Fruit fly (Drosophila melanogaster): ENCODE results near the gene CG17672.

The CG17672 gene

dm6 chr3L:13080418-13080817, 51.7 kb downstream of the CG17672 start:
- TF ChIP-seq vfl (GFP tag; optimal IDR thresholded peaks at IDR 0.05) (no peak), Hr39 (optimal IDR thresholded peaks at IDR 0.05) (no peak), rib (GFP tag; IDR thresholded peaks at IDR 0.05) (no peak), CG6813 (GFP tag; optimal IDR thresholded peaks at IDR 0.05) (no peak), Ets65A (GFP tag) (peak; percentile 60), hbn (GFP tag; IDR thresholded peaks at IDR 0.05; ENCODE audit: partially characterized antibody) (no peak), pum (GFP tag; optimal IDR thresholded peaks at IDR 0.05) (no peak), sens (GFP tag) (peak; percentile 75), ase (GFP tag; IDR thresholded peaks at IDR 0.05) (no peak), ara (GFP tag; IDR thresholded peaks at IDR 0.05) (no peak), CG18599 (GFP tag; optimal IDR thresholded peaks at IDR 0.05) (peak; percentile 1), CG14050 (GFP tag; IDR thresholded peaks at IDR 0.05) (no peak), p53 (GFP tag; optimal IDR thresholded peaks at IDR 0.05) (no peak), CG11560 (tag; IDR thresholded peaks at IDR 0.05) (no peak), cad (GFP tag; optimal IDR thresholded peaks at IDR 0.05) (no peak), pita (GFP tag; optimal IDR thresholded peaks at IDR 0.05) (no peak), sima (GFP tag; optimal IDR thresholded peaks at IDR 0.05) (no peak), Stat92E (GFP tag; optimal IDR thresholded peaks at IDR 0.05) (no peak), CG8478 (optimal IDR thresholded peaks at IDR 0.05) (peak; percentile 41), gro (GFP tag; optimal IDR thresholded peaks at IDR 0.05) (no peak), slbo (GFP tag; IDR thresholded peaks at IDR 0.05) (no peak), Nf-YA (GFP tag; IDR thresholded peaks at IDR 0.05) (no peak), Sox102F (GFP tag; optimal IDR thresholded peaks at IDR 0.05) (no peak), pnt (GFP tag; optimal IDR thresholded peaks at IDR 0.05) (no peak), BEAF-32 (GFP tag; optimal IDR thresholded peaks at IDR 0.05) (no peak), inv (GFP tag; IDR thresholded peaks at IDR 0.05; ENCODE audit: partially characterized antibody) (no peak), repo (GFP tag; optimal IDR thresholded peaks at IDR 0.05) (no peak), bbx (GFP tag; IDR thresholded peaks at IDR 0.05; ENCODE audit: partially characterized antibody) (no peak), seq (GFP tag; IDR thresholded peaks at IDR 0.05) (no peak), toy (GFP tag; IDR thresholded peaks at IDR 0.05) (no peak), dpn (GFP tag; optimal IDR thresholded peaks at IDR 0.05) (no peak), cato (GFP tag; optimal IDR thresholded peaks at IDR 0.05; ENCODE audit: borderline replicate concordance) (no peak), CG4328 (GFP tag; optimal IDR thresholded peaks at IDR 0.05) (no peak), kni (GFP tag; optimal IDR thresholded peaks at IDR 0.05) (no peak), CG15601 (tag; optimal IDR thresholded peaks at IDR 0.05) (no peak)

- TF ChIP-seq zen (tag; optimal IDR thresholded peaks at IDR 0.05): peak; percentile 91
- peak; percentile 61 for TF ChIP-seq CG7271 (tag; optimal IDR thresholded peaks at IDR 0.05)
- TF ChIP-seq CG42726 (GFP tag; IDR thresholded peaks at IDR 0.05; ENCODE audit: partially characterized antibody): no peak
- no peak for TF ChIP-seq CG11723 (GFP tag; optimal IDR thresholded peaks at IDR 0.05)
- peak in 1 of 2 experiments; percentile 97 for TF ChIP-seq tll (GFP tag; optimal IDR thresholded peaks at IDR 0.05)
- TF ChIP-seq CG8089 (GFP tag; optimal IDR thresholded peaks at IDR 0.05): no peak
- no peak for TF ChIP-seq CG31441 (GFP tag; IDR thresholded peaks at IDR 0.05)
- TF ChIP-seq Rfx (GFP tag; IDR thresholded peaks at IDR 0.05): no peak
- no peak for TF ChIP-seq H15 (GFP tag; IDR thresholded peaks at IDR 0.05)
- TF ChIP-seq abd-A (tag; optimal IDR thresholded peaks at IDR 0.05): no peak
- TF ChIP-seq CG32767 (GFP tag; IDR thresholded peaks at IDR 0.05): no peak
- TF ChIP-seq dati (GFP tag; IDR thresholded peaks at IDR 0.05): no peak
- no peak for TF ChIP-seq HLH4C (GFP tag; IDR thresholded peaks at IDR 0.05; ENCODE audit: partially characterized antibody)
- no peak for TF ChIP-seq CG9817 (tag; optimal IDR thresholded peaks at IDR 0.05)
- TF ChIP-seq Sry-β (GFP tag; optimal IDR thresholded peaks at IDR 0.05): no peak
- TF ChIP-seq NFAT (GFP tag; IDR thresholded peaks at IDR 0.05): no peak
- TF ChIP-seq CG4360 (GFP tag; IDR thresholded peaks at IDR 0.05): no peak
- no peak for TF ChIP-seq CG16863 (GFP tag; optimal IDR thresholded peaks at IDR 0.05)
- no peak for TF ChIP-seq CTCF (GFP tag; optimal IDR thresholded peaks at IDR 0.05)
Measured at dm6 chr3L:13081284-13081937, 52.6 kb downstream of the CG17672 start.

Data from whole organism, embryonic.